Worm (Caenorhabditis elegans) whole organism, L3 larva: ENCODE data around the gene ins-32.

Source experiments
- elt-3 ChIP-seq, 3 experiments: fragments of 150-350 bp in 1 of 3; sonication (generic microtip) in 2 of 3; optimal IDR thresholded peaks; 2 replicates in 2 of 3; 4 replicates in 1 of 3; lab custom pipeline; 2014 to 2017; ENCODE audit warnings: missing biosample characterization in 3 of 3, missing genetic modification characterization in 3 of 3
- fkh-2 ChIP-seq: fragments of 150-350 bp; optimal IDR thresholded peaks from 2 replicates; lab custom pipeline; 2014; ENCODE audit warnings: missing biosample characterization, missing genetic modification reagents, missing genetic modification characterization
- hmg-11 ChIP-seq: sonication (generic microtip); optimal IDR thresholded peaks from 2 replicates; lab custom pipeline; 2016; ENCODE audit warnings: missing genetic modification characterization, missing compliant biosample characterization
- lin-15B ChIP-seq: fragments of 150-350 bp; optimal IDR thresholded peaks from 2 replicates; lab custom pipeline; 2014; ENCODE audit warnings: missing biosample characterization, missing genetic modification characterization
- lsy-12 ChIP-seq: sonication (generic microtip); optimal IDR thresholded peaks from 2 replicates; lab custom pipeline; 2016; ENCODE audit warnings: mild to moderate bottlenecking, missing genetic modification characterization, missing compliant biosample characterization
- nhr-237 ChIP-seq: fragments of 150-350 bp; optimal IDR thresholded peaks from 2 replicates; lab custom pipeline; 2014; ENCODE audit warnings: missing biosample characterization, missing genetic modification characterization
- zag-1 ChIP-seq: fragments of 150-350 bp; optimal IDR thresholded peaks from 2 replicates; lab custom pipeline; 2014; ENCODE audit warnings: missing biosample characterization, missing genetic modification characterization
- ztf-11 ChIP-seq: fragments of 150-350 bp; optimal IDR thresholded peaks from 2 replicates; lab custom pipeline; 2014; ENCODE audit warnings: missing biosample characterization, missing genetic modification characterization
- ztf-4 ChIP-seq: fragments of 150-350 bp; optimal IDR thresholded peaks from 2 replicates; lab custom pipeline; 2014; ENCODE audit warnings: missing biosample characterization, missing genetic modification characterization

Gene ins-32

ce11 chrII:3753598-3753997 is 49.5 kb downstream of the ins-32 start, which contains the start of gene rcd-1:
TSS of gene rcd-1 (plus strand) at chrII:3753898.
- TF ChIP-seq lsy-12 (no peak), zag-1 (tag; lab: Kevin White, UChicago) (no peak), hmg-11 (tag; lab: Kevin White, UChicago) (no peak), ztf-11 (no peak), nhr-237 (no peak), fkh-2 (tag; lab: Kevin White, UChicago) (no peak), elt-3 (tag; optimal IDR thresholded peaks at IDR 0.05; lab: Kevin White, UChicago) (no peak), lin-15B (tag; lab: Kevin White, UChicago) (no peak), ztf-4 (no peak)
- TF ChIP-seq, all 47 proteins: peak for 0
